Worm (Caenorhabditis elegans) whole organism, early embryonic: ENCODE measurements around the gene nhr-55.

Source experiments
- B0310.2 ChIP-seq: sonication (generic microtip); optimal IDR thresholded peaks from 2 replicates; lab custom pipeline; 2016; ENCODE audit warnings: mild to moderate bottlenecking, missing genetic modification characterization, missing compliant biosample characterization
- F13C5.2 ChIP-seq: sonication (generic microtip); optimal IDR thresholded peaks from 2 replicates; lab custom pipeline; 2017; ENCODE audit warnings: mild to moderate bottlenecking, missing genetic modification characterization, inconsistent platforms, missing compliant biosample characterization
- aly-1 ChIP-seq: sonication (generic microtip); optimal IDR thresholded peaks from 2 replicates; lab custom pipeline; 2016; ENCODE audit warnings: missing genetic modification characterization, missing compliant biosample characterization
- ama-1 ChIP-seq: fragments of 150-350 bp; optimal IDR thresholded peaks from 2 replicates; lab custom pipeline; 2014
- ceh-13 ChIP-seq: fragments of 200-800 bp; sonication (Bioruptor generic); optimal IDR thresholded peaks from 2 replicates; lab custom pipeline; 2018; ENCODE audit warnings: mild to moderate bottlenecking, missing genetic modification characterization, missing compliant biosample characterization
- ceh-36 ChIP-seq: sonication (generic microtip); optimal IDR thresholded peaks from 2 replicates; lab custom pipeline; 2016; ENCODE audit warnings: missing genetic modification characterization, inconsistent platforms, missing compliant biosample characterization
- ets-7 ChIP-seq: sonication (generic microtip); optimal IDR thresholded peaks from 2 replicates; lab custom pipeline; 2016; ENCODE audit warnings: missing genotype, missing genetic modification characterization, missing compliant biosample characterization
- flt-1 ChIP-seq: fragments of 200-800 bp; sonication (Bioruptor generic); IDR thresholded peaks from 2 replicates; pipeline ENCODE4 v1.3.6; 2022; ENCODE audit warnings: missing genetic modification characterization, missing compliant biosample characterization
- hmbx-1 ChIP-seq: sonication (generic microtip); optimal IDR thresholded peaks from 2 replicates; lab custom pipeline; 2016; ENCODE audit warnings: mild to moderate bottlenecking, missing genetic modification characterization, missing compliant biosample characterization
- hmg-4 ChIP-seq: fragments of 200-800 bp; sonication (Bioruptor generic); optimal IDR thresholded peaks from 2 replicates; lab custom pipeline; 2018; ENCODE audit warnings: mild to moderate bottlenecking, missing genetic modification characterization, missing compliant biosample characterization
- hnd-1 ChIP-seq: sonication (generic microtip); optimal IDR thresholded peaks from 2 replicates; lab custom pipeline; 2016; ENCODE audit warnings: missing genetic modification characterization, missing compliant biosample characterization
- pes-1 ChIP-seq: fragments of 200-800 bp; sonication (Bioruptor generic); IDR thresholded peaks from 2 replicates; pipeline ENCODE4 v1.3.6; 2022; ENCODE audit warnings: missing genetic modification reagents, missing genetic modification characterization, missing compliant biosample characterization
- scrt-1 ChIP-seq: fragments of 200-800 bp; sonication (Bioruptor generic); IDR thresholded peaks from 2 replicates; pipeline ENCODE4 v1.3.6; 2022; ENCODE audit warnings: missing genetic modification characterization, missing compliant biosample characterization
- sea-1 ChIP-seq: fragments of 200-800 bp; sonication (Bioruptor generic); conservative IDR thresholded peaks from 2 replicates; pipeline ENCODE4 v1.3.6; 2022; ENCODE audit warnings: missing genetic modification characterization, missing compliant biosample characterization
- tbx-11 ChIP-seq: fragments of 200-800 bp; sonication (Bioruptor generic); IDR thresholded peaks from 2 replicates; pipeline ENCODE4 v1.3.6; 2022; ENCODE audit warnings: missing genetic modification characterization, missing compliant biosample characterization
- tbx-37 ChIP-seq: fragments of 200-800 bp; sonication (Bioruptor generic); conservative IDR thresholded peaks from 2 replicates; pipeline ENCODE4 v1.3.6; 2022; ENCODE audit warnings: missing genetic modification reagents, missing genetic modification characterization, missing compliant biosample characterization
- tra-4 ChIP-seq: sonication (generic microtip); optimal IDR thresholded peaks from 2 replicates; lab custom pipeline; 2017; ENCODE audit warnings: missing genetic modification characterization, missing compliant biosample characterization

Gene nhr-55

ce11 chrV:503728-504127 is 25.8 kb downstream of the nhr-55 start, which contains the start of gene srlf-35:
Gene srlf-35, plus strand, starts transcription at chrV:504028.
- TF ChIP-seq hnd-1 (tag; lab: Kevin White, UChicago): no peak
- TF ChIP-seq F13C5.2: no peak
- no peak for TF ChIP-seq flt-1 (GFP tag; lab: Robert Waterston, UW)
- TF ChIP-seq ama-1: no peak
- no peak for TF ChIP-seq scrt-1 (GFP tag; lab: Robert Waterston, UW)
- TF ChIP-seq B0310.2 (tag; lab: Kevin White, UChicago): no peak
- TF ChIP-seq ets-7: no peak
- TF ChIP-seq ceh-13 (GFP tag; lab: Kevin White, UChicago): no peak
- no peak for TF ChIP-seq tra-4 (tag; lab: Kevin White, UChicago)
- TF ChIP-seq hmbx-1 (tag; lab: Kevin White, UChicago): no peak
- TF ChIP-seq tbx-11: no peak
- no peak for TF ChIP-seq tbx-37 (GFP tag; lab: Robert Waterston, UW)
- no peak for TF ChIP-seq ceh-36 (tag; lab: Kevin White, UChicago)
- no peak for TF ChIP-seq hmg-4 (GFP tag; lab: Kevin White, UChicago)
- no peak for TF ChIP-seq sea-1 (GFP tag; lab: Robert Waterston, UW)
- no peak for TF ChIP-seq pes-1 (GFP tag; lab: Robert Waterston, UW)
- TF ChIP-seq aly-1: no peak

ce11 chrV:505191-505590 is 27.2 kb downstream of the nhr-55 start, which contains the start of gene srlf-19:
Gene srlf-19, plus strand, starts transcription at chrV:505491.
- TF ChIP-seq B0310.2 (tag; lab: Kevin White, UChicago) (no peak), pes-1 (GFP tag; lab: Robert Waterston, UW) (no peak), F13C5.2 (no peak), ceh-13 (GFP tag; lab: Kevin White, UChicago) (no peak), hmg-4 (GFP tag; lab: Kevin White, UChicago) (no peak), hnd-1 (tag; lab: Kevin White, UChicago) (no peak)

ce11 chrV:512420-512819 is 34.5 kb downstream of the nhr-55 start, which contains the start of gene srh-37:
Gene srh-37, minus strand, starts transcription at chrV:512520.
- TF ChIP-seq tra-4 (tag; lab: Kevin White, UChicago): no peak
- TF ChIP-seq sea-1 (GFP tag; lab: Robert Waterston, UW): no peak
- no peak for TF ChIP-seq hnd-1 (tag; lab: Kevin White, UChicago)
- TF ChIP-seq scrt-1 (GFP tag; lab: Robert Waterston, UW): no peak
- no peak for TF ChIP-seq pes-1 (GFP tag; lab: Robert Waterston, UW)
- TF ChIP-seq aly-1: no peak
- TF ChIP-seq hmg-4 (GFP tag; lab: Kevin White, UChicago): no peak
- no peak for TF ChIP-seq tbx-11
- no peak for TF ChIP-seq hmbx-1 (tag; lab: Kevin White, UChicago)
- no peak for TF ChIP-seq ceh-13 (GFP tag; lab: Kevin White, UChicago)
- no peak for TF ChIP-seq flt-1 (GFP tag; lab: Robert Waterston, UW)
- TF ChIP-seq ets-7: no peak
- no peak for TF ChIP-seq B0310.2 (tag; lab: Kevin White, UChicago)
- no peak for TF ChIP-seq ama-1
- no peak for TF ChIP-seq ceh-36 (tag; lab: Kevin White, UChicago)
- no peak for TF ChIP-seq tbx-37 (GFP tag; lab: Robert Waterston, UW)
- no peak for TF ChIP-seq F13C5.2

- TF ChIP-seq ceh-36 (tag; lab: Kevin White, UChicago): no peak
- no peak for TF ChIP-seq hnd-1 (tag; lab: Kevin White, UChicago)
- no peak for TF ChIP-seq scrt-1 (GFP tag; lab: Robert Waterston, UW)
- no peak for TF ChIP-seq tra-4 (tag; lab: Kevin White, UChicago)
- TF ChIP-seq F13C5.2: no peak
- no peak for TF ChIP-seq ama-1
- no peak for TF ChIP-seq ets-7
- no peak for TF ChIP-seq aly-1
- no peak for TF ChIP-seq tbx-11
- no peak for TF ChIP-seq pes-1 (GFP tag; lab: Robert Waterston, UW)
- no peak for TF ChIP-seq sea-1 (GFP tag; lab: Robert Waterston, UW)
- no peak for TF ChIP-seq flt-1 (GFP tag; lab: Robert Waterston, UW)
- no peak for TF ChIP-seq hmbx-1 (tag; lab: Kevin White, UChicago)
- TF ChIP-seq hmg-4 (GFP tag; lab: Kevin White, UChicago): no peak
- no peak for TF ChIP-seq tbx-37 (GFP tag; lab: Robert Waterston, UW)
- TF ChIP-seq ceh-13 (GFP tag; lab: Kevin White, UChicago): no peak
- TF ChIP-seq B0310.2 (tag; lab: Kevin White, UChicago): no peak
Observed at ce11 chrV:519445-519844, 41.5 kb downstream of the nhr-55 start, which contains the start of gene nhr-210. Gene nhr-210, minus strand, starts transcription at chrV:519545.

ce11 chrV:521517-521916 is 43.6 kb downstream of the nhr-55 start, which contains the start of gene srw-107:
Gene srw-107, minus strand, starts transcription at chrV:521617.
- no peak for TF ChIP-seq ceh-13 (GFP tag; lab: Kevin White, UChicago)
- TF ChIP-seq hmg-4 (GFP tag; lab: Kevin White, UChicago): no peak
- TF ChIP-seq tra-4 (tag; lab: Kevin White, UChicago): no peak
- no peak for TF ChIP-seq tbx-37 (GFP tag; lab: Robert Waterston, UW)
- TF ChIP-seq hmbx-1 (tag; lab: Kevin White, UChicago): no peak
- TF ChIP-seq pes-1 (GFP tag; lab: Robert Waterston, UW): no peak
- no peak for TF ChIP-seq scrt-1 (GFP tag; lab: Robert Waterston, UW)
- TF ChIP-seq ama-1: no peak
- no peak for TF ChIP-seq ceh-36 (tag; lab: Kevin White, UChicago)
- no peak for TF ChIP-seq ets-7
- TF ChIP-seq tbx-11: no peak
- no peak for TF ChIP-seq F13C5.2
- no peak for TF ChIP-seq B0310.2 (tag; lab: Kevin White, UChicago)
- no peak for TF ChIP-seq aly-1

ce11 chrV:524058-524457 is 46.1 kb downstream of the nhr-55 start, which contains the start of gene lipl-3:
Gene lipl-3, minus strand, starts transcription at chrV:524218.
- TF ChIP-seq flt-1 (GFP tag; lab: Robert Waterston, UW) (no peak), hmg-4 (GFP tag; lab: Kevin White, UChicago) (no peak), sea-1 (GFP tag; lab: Robert Waterston, UW) (no peak), tra-4 (tag; lab: Kevin White, UChicago) (no peak), ceh-36 (tag; lab: Kevin White, UChicago) (no peak), pes-1 (GFP tag; lab: Robert Waterston, UW) (no peak), scrt-1 (GFP tag; lab: Robert Waterston, UW) (no peak), ceh-13 (GFP tag; lab: Kevin White, UChicago) (no peak), aly-1 (no peak), ama-1 (no peak), hnd-1 (tag; lab: Kevin White, UChicago) (no peak), tbx-11 (no peak), B0310.2 (tag; lab: Kevin White, UChicago) (no peak), tbx-37 (GFP tag; lab: Robert Waterston, UW) (no peak)
